Worm (Caenorhabditis elegans): Measurements from ENCODE around the gene plpp-1.3.

plpp-1.3 gene

ce11 chrX:10691643-10692042 is 3.5 kb upstream of the plpp-1.3 start, which contains the start of gene yap-1:
TSS of gene yap-1 (plus strand) at chrX:10691943.
- no peak for TF ChIP-seq snpc-4 (tag; optimal IDR thresholded peaks at IDR 0.05)
- TF ChIP-seq nhr-129 (tag; optimal IDR thresholded peaks at IDR 0.05), result no peak
- no peak for TF ChIP-seq alr-1 (tag; optimal IDR thresholded peaks at IDR 0.05)
- no peak for TF ChIP-seq ama-1 (optimal IDR thresholded peaks at IDR 0.05)
- TF ChIP-seq lin-39 (tag; optimal IDR thresholded peaks at IDR 0.05), result no peak
- TF ChIP-seq unc-39 (tag; optimal IDR thresholded peaks at IDR 0.05), result no peak
- no peak for TF ChIP-seq nhr-77 (tag; optimal IDR thresholded peaks at IDR 0.05)
- no peak for TF ChIP-seq unc-62 (GFP tag; optimal IDR thresholded peaks at IDR 0.05)
- TF ChIP-seq ZK546.5 (tag; optimal IDR thresholded peaks at IDR 0.05), result no peak

- TF ChIP-seq nhr-11 (tag; optimal IDR thresholded peaks at IDR 0.05) (no peak), F13H6.1 (tag; optimal IDR thresholded peaks at IDR 0.05) (no peak), blmp-1 (tag; optimal IDR thresholded peaks at IDR 0.05; ENCODE audit: insufficient read depth) (no peak), ama-1 (optimal IDR thresholded peaks at IDR 0.05) (no peak), nhr-21 (tag; optimal IDR thresholded peaks at IDR 0.05) (no peak), nhr-23 (tag; optimal IDR thresholded peaks at IDR 0.05) (no peak), crh-2 (tag; optimal IDR thresholded peaks at IDR 0.05) (no peak), unc-62 (GFP tag; optimal IDR thresholded peaks at IDR 0.05) (no peak), sem-4 (tag; optimal IDR thresholded peaks at IDR 0.05) (no peak), fos-1 (tag; optimal IDR thresholded peaks at IDR 0.05) (no peak), ceh-82 (tag; optimal IDR thresholded peaks at IDR 0.05) (no peak), Y55F3AM.14 (GFP tag; optimal IDR thresholded peaks at IDR 0.05) (no peak), elt-1 (tag; optimal IDR thresholded peaks at IDR 0.05) (no peak), nhr-129 (tag; optimal IDR thresholded peaks at IDR 0.05) (no peak), nhr-12 (tag; optimal IDR thresholded peaks at IDR 0.05) (no peak), mdl-1 (tag; optimal IDR thresholded peaks at IDR 0.05) (no peak), sma-9 (GFP tag; optimal IDR thresholded peaks at IDR 0.05) (no peak), sma-9 (tag; optimal IDR thresholded peaks at IDR 0.05) (no peak), nhr-237 (tag; optimal IDR thresholded peaks at IDR 0.05) (no peak)
These were observed 3.1 kb upstream of the plpp-1.3 start for ce11 chrX:10692057-10692456.

DNA sequence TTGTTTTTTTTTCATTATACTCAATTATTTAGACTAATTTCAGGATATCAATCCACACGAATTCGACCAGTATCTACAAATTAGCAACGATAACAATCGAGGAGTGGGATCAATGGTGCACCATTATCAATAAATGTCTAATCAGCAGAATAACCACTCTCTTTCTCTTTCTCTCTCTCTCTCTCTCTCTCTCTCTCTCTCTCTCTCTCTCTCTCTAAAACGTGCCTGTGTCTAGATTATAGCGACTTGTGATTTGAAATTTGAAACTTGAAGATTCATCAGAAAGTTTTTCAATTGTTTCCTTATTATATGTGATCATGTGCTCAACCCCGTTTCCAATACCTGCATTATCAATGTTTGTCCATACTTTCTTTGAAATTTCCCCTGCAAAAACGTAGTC is 864 bp upstream of the plpp-1.3 start:
- TF ChIP-seq nhr-11 (tag; optimal IDR thresholded peaks at IDR 0.05) (no peak), sma-9 (GFP tag; optimal IDR thresholded peaks at IDR 0.05) (peak; percentile 56), sma-9 (tag; optimal IDR thresholded peaks at IDR 0.05) (no peak)

DNA sequence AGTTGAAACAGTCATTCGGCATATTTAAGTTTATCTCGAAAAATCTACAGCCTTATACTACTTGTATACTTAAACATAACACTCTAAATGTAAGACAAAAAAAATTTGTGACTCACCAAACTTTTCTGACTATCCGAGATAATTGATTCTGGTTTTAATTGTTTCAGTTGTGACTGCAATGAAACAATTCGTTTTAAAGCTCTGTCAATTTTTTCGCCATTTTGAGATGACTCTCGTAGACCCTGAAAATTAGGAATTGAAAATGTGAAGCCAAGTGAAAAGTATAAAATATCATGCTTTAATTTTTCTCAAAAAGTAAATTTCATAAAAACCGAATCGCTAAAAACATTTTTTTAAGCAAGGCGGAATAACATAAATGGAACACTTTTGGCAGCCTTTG is 9.2 kb downstream of the plpp-1.3 start:
- TF ChIP-seq alr-1 (tag; optimal IDR thresholded peaks at IDR 0.05) (no peak), R02D3.7 (tag; optimal IDR thresholded peaks at IDR 0.05) (no peak), snpc-4 (tag; optimal IDR thresholded peaks at IDR 0.05) (no peak), zag-1 (tag; optimal IDR thresholded peaks at IDR 0.05) (no peak), dmd-4 (tag; optimal IDR thresholded peaks at IDR 0.05) (no peak), ama-1 (optimal IDR thresholded peaks at IDR 0.05) (no peak), elt-1 (tag; optimal IDR thresholded peaks at IDR 0.05) (no peak), nhr-6 (tag; optimal IDR thresholded peaks at IDR 0.05) (no peak), egl-27 (tag; optimal IDR thresholded peaks at IDR 0.05) (no peak), nhr-10 (tag; optimal IDR thresholded peaks at IDR 0.05) (no peak), ceh-16 (tag; optimal IDR thresholded peaks at IDR 0.05) (no peak), lsy-2 (tag; optimal IDR thresholded peaks at IDR 0.05) (no peak), Y55F3AM.14 (GFP tag; optimal IDR thresholded peaks at IDR 0.05) (no peak), lin-11 (tag; optimal IDR thresholded peaks at IDR 0.05) (no peak), nhr-21 (tag; optimal IDR thresholded peaks at IDR 0.05) (no peak)

DNA sequence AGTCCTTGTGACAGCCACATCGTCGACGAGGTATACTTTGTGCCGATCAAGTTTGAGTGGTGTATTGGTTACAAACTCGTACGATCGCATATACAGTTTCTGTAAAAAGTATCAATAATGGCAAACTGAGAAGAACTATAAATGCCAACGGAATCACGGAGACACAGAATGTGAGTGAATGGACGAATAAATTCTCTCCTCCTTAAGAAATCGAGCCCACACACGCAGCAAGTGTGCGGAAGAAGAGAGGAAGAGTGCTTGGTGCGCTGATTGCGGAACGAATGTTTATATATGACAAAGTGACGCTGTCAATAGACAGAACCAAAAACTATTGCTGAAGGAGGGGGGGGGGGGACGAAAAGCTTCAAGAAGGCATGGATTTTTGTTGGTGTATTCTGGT is 16.7 kb downstream of the plpp-1.3 start, which contains the start of gene rhgf-1:
TSS of gene rhgf-1 (minus strand) at position 101 of the 400 bp plus-strand sequence.
- TF ChIP-seq aly-2 (tag; optimal IDR thresholded peaks at IDR 0.05), result no peak
- no peak for TF ChIP-seq nhr-129 (tag; optimal IDR thresholded peaks at IDR 0.05)
- no peak for TF ChIP-seq mdl-1 (tag; optimal IDR thresholded peaks at IDR 0.05)
- no peak for TF ChIP-seq ZK546.5 (tag; optimal IDR thresholded peaks at IDR 0.05)
- TF ChIP-seq nhr-12 (tag; optimal IDR thresholded peaks at IDR 0.05), result no peak
- no peak for TF ChIP-seq sma-9 (GFP tag; optimal IDR thresholded peaks at IDR 0.05)
- TF ChIP-seq sma-9 (tag; optimal IDR thresholded peaks at IDR 0.05), result no peak
